Worm (Caenorhabditis elegans) whole organism, mixed stage, embryonic: ENCODE measurements around the gene rga-3.
"Not testable (repeated sequence)": the region's sequence is repeated elsewhere in the genome, so short reads cannot be mapped to it uniquely, and the experiment has no call there.

Experiments used
- M03D4.4 ChIP-seq: sonication (generic microtip); optimal IDR thresholded peaks from 2 replicates; lab custom pipeline; 2017; ENCODE audit warnings: mild to moderate bottlenecking, missing genetic modification characterization, missing compliant biosample characterization
- bed-3 ChIP-seq: fragments of 200-800 bp; sonication (Bioruptor generic); optimal IDR thresholded peaks from 3 replicates; lab custom pipeline; 2018; ENCODE audit warnings: mild to moderate bottlenecking, missing genetic modification characterization, moderate library complexity, missing compliant biosample characterization
- blmp-1 ChIP-seq: fragments of 150-350 bp; optimal IDR thresholded peaks from 2 replicates; lab custom pipeline; 2014; ENCODE audit warnings: missing biosample characterization, missing genetic modification characterization
- ceh-43 ChIP-seq: fragments of 200-800 bp; sonication (Bioruptor generic); optimal IDR thresholded peaks from 2 replicates; lab custom pipeline; 2018; ENCODE audit warnings: mild to moderate bottlenecking, missing genetic modification characterization, moderate library complexity, missing compliant biosample characterization
- ceh-83 ChIP-seq: fragments of 200-800 bp; sonication (Bioruptor generic); optimal IDR thresholded peaks from 2 replicates; lab custom pipeline; 2018; ENCODE audit warnings: mild to moderate bottlenecking, missing genetic modification characterization, missing compliant biosample characterization
- ces-1 ChIP-seq: fragments of 150-350 bp; optimal IDR thresholded peaks from 2 replicates; lab custom pipeline; 2014; ENCODE audit warnings: missing biosample characterization, missing genetic modification reagents, missing genetic modification characterization
- cnd-1 ChIP-seq: fragments of 200-800 bp; sonication (Bioruptor generic); optimal IDR thresholded peaks from 2 replicates; lab custom pipeline; 2018; ENCODE audit warnings: mild to moderate bottlenecking, missing genetic modification characterization, missing compliant biosample characterization
- drap-1 ChIP-seq: fragments of 200-800 bp; sonication (Bioruptor generic); optimal IDR thresholded peaks from 3 replicates; lab custom pipeline; 2018; ENCODE audit warnings: mild to moderate bottlenecking, missing genetic modification characterization, missing compliant biosample characterization
- elt-1 ChIP-seq: sonication (generic microtip); optimal IDR thresholded peaks from 2 replicates; lab custom pipeline; 2017; ENCODE audit warnings: missing genetic modification characterization, mild to moderate bottlenecking, missing compliant biosample characterization, antibody characterized with exemption, moderate library complexity, borderline replicate concordance; ENCODE audit not compliant: insufficient read depth
- elt-3 ChIP-seq: fragments of 150-350 bp; optimal IDR thresholded peaks from 2 replicates; lab custom pipeline; 2014; ENCODE audit warnings: missing biosample characterization, missing genetic modification characterization
- flh-1 ChIP-seq: fragments of 200-800 bp; sonication (Bioruptor generic); optimal IDR thresholded peaks from 2 replicates; lab custom pipeline; 2018; ENCODE audit warnings: mild to moderate bottlenecking, missing genetic modification characterization, moderate library complexity, missing compliant biosample characterization
- ham-2 ChIP-seq: fragments of 200-800 bp; sonication (Bioruptor generic); optimal IDR thresholded peaks from 2 replicates; lab custom pipeline; 2018; ENCODE audit warnings: mild to moderate bottlenecking, missing genetic modification characterization, missing compliant biosample characterization
- lin-13 ChIP-seq: fragments of 150-350 bp; optimal IDR thresholded peaks from 2 replicates; lab custom pipeline; 2014; ENCODE audit warnings: missing biosample characterization, missing genetic modification characterization
- lin-32 ChIP-seq: fragments of 200-800 bp; sonication (Bioruptor generic); optimal IDR thresholded peaks from 2 replicates; lab custom pipeline; 2018; ENCODE audit warnings: mild to moderate bottlenecking, missing genetic modification characterization, missing compliant biosample characterization
- mab-5 ChIP-seq: fragments of 150-350 bp; optimal IDR thresholded peaks from 2 replicates; lab custom pipeline; 2014; ENCODE audit warnings: missing biosample characterization, missing genetic modification characterization
- mep-1 ChIP-seq: fragments of 150-350 bp; optimal IDR thresholded peaks from 2 replicates; lab custom pipeline; 2017; ENCODE audit warnings: missing biosample characterization, missing genetic modification reagents, missing genetic modification characterization, inconsistent platforms
- nhr-2 ChIP-seq: fragments of 150-350 bp; optimal IDR thresholded peaks from 2 replicates; lab custom pipeline; 2014; ENCODE audit warnings: missing biosample characterization, missing genetic modification characterization
- nhr-28 ChIP-seq: fragments of 150-350 bp; optimal IDR thresholded peaks from 2 replicates; lab custom pipeline; 2014; ENCODE audit warnings: missing biosample characterization, missing genetic modification characterization
- nhr-76 ChIP-seq: sonication (generic microtip); optimal IDR thresholded peaks from 2 replicates; lab custom pipeline; 2017; ENCODE audit warnings: missing biosample characterization, missing genetic modification characterization
- pha-4 ChIP-seq: fragments of 150-350 bp; optimal IDR thresholded peaks from 2 replicates; lab custom pipeline; 2018; ENCODE audit warnings: missing biosample characterization, missing genetic modification reagents, missing genetic modification characterization
- sem-2 ChIP-seq: fragments of 200-800 bp; sonication (Bioruptor generic); optimal IDR thresholded peaks from 2 replicates; lab custom pipeline; 2018; ENCODE audit warnings: mild to moderate bottlenecking, missing genetic modification characterization, missing compliant biosample characterization
- snpc-4 ChIP-seq: fragments of 150-350 bp; optimal IDR thresholded peaks from 2 replicates; lab custom pipeline; 2014; ENCODE audit warnings: missing biosample characterization, missing genetic modification characterization
- sptf-1 ChIP-seq: sonication (generic microtip); optimal IDR thresholded peaks from 2 replicates; lab custom pipeline; 2017; ENCODE audit warnings: mild to moderate bottlenecking, missing genetic modification characterization, moderate library complexity, missing compliant biosample characterization
- tbx-8 ChIP-seq: fragments of 200-800 bp; sonication (Bioruptor generic); optimal IDR thresholded peaks from 2 replicates; lab custom pipeline; 2018; ENCODE audit warnings: mild to moderate bottlenecking, missing genetic modification characterization, moderate library complexity, missing compliant biosample characterization
- unc-120 ChIP-seq: sonication (generic microtip); optimal IDR thresholded peaks from 2 replicates; lab custom pipeline; 2017; ENCODE audit warnings: missing genetic modification characterization, missing compliant biosample characterization; ENCODE audit not compliant: poor library complexity, severe bottlenecking
- unc-39 ChIP-seq: fragments of 150-350 bp; optimal IDR thresholded peaks from 2 replicates; lab custom pipeline; 2014; ENCODE audit warnings: missing biosample characterization, missing genetic modification characterization
- unc-62 ChIP-seq: fragments of 150-350 bp; optimal IDR thresholded peaks from 2 replicates; lab custom pipeline; 2014; ENCODE audit warnings: missing biosample characterization, missing genetic modification reagents, missing genetic modification characterization
- ztf-11 ChIP-seq: fragments of 150-350 bp; optimal IDR thresholded peaks from 2 replicates; lab custom pipeline; 2014; ENCODE audit warnings: missing biosample characterization, missing genetic modification characterization

Gene rga-3

ce11 chrV:5746237-5746636 lies 28.6 kb downstream of the rga-3 start:
- peak; percentile 60 for TF ChIP-seq ces-1
- TF ChIP-seq elt-3 (tag; lab: Kevin White, UChicago) = no peak

DNA sequence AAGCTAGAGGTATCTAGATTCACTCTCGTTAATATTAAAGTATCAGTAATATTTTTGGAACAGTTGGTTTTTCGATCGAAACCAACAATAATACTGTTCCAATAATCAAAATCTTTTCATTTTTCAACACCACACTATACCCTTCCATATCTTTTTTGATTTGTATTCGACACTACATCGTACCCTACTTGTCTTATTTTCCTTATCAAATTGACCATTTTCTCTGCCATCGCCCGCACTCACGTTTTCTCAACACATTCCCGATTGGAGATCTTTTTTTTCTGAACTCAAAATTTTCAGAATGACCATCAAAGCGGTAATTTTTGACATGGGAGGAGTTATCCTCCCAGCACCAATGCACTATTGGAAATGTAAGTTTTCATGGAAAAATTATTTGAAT lies 29.8 kb downstream of the rga-3 start, which contains the start of gene acds-10:
TSS of gene acds-10 (plus strand) at position 301 of the 400 bp plus-strand sequence.
- TF ChIP-seq lin-32 = no peak
- no peak for TF ChIP-seq pha-4
- no peak for TF ChIP-seq lin-13 (tag; lab: Kevin White, UChicago)
- no peak for TF ChIP-seq sptf-1 (tag; lab: Kevin White, UChicago)
- TF ChIP-seq nhr-76 (tag; lab: Kevin White, UChicago) = no peak
- no peak for TF ChIP-seq elt-1 (tag; lab: Kevin White, UChicago)
- no peak for TF ChIP-seq blmp-1 (tag; lab: Kevin White, UChicago)
- no peak for TF ChIP-seq ceh-43 (GFP tag; lab: Kevin White, UChicago)
- TF ChIP-seq unc-39 (tag; lab: Kevin White, UChicago) = no peak
- TF ChIP-seq nhr-28 = no peak
- no peak for TF ChIP-seq tbx-8 (GFP tag; lab: Kevin White, UChicago)
- no peak for TF ChIP-seq ztf-11
- TF ChIP-seq nhr-2 (tag; lab: Kevin White, UChicago) = no peak
- TF ChIP-seq, all 35 proteins: peak for 0

DNA sequence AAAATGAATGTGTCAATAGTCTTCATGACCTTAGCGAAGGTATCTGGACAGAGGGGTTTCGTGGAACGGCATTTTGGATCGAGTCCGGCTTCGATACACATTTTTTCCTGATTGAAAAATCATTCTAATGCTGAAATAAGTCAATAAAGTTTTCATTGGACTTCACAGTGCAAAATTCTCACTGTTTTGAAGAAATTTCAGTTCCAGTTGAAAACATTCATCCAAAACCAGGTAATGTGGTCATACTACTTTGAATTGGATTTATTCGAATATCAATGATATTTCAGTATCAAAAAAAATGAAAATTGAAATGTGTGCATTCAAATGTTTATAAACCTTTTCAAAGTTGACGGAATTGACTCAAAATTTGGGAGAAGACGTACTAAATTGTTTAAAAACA lies 35.7 kb downstream of the rga-3 start, which contains the start of gene pgph-1:
TSS of gene pgph-1 (minus strand) at position 101 of the 400 bp plus-strand sequence.
- no peak for TF ChIP-seq unc-120 (tag; lab: Kevin White, UChicago)
- no peak for TF ChIP-seq snpc-4 (tag; lab: Kevin White, UChicago)
- TF ChIP-seq, all 35 proteins: peak for 0

ce11 chrV:5755203-5755693 lies 37.6 kb downstream of the rga-3 start, which contains the start of gene K09H11.11:
Gene K09H11.11 (minus strand): TSS chrV:5755253.
- not testable (repeated sequence) for TF ChIP-seq flh-1; mab-5 (tag; lab: Kevin White, UChicago); nhr-28
- TF ChIP-seq, all 35 proteins: peak for 0; not testable (repeated sequence) for 35

DNA sequence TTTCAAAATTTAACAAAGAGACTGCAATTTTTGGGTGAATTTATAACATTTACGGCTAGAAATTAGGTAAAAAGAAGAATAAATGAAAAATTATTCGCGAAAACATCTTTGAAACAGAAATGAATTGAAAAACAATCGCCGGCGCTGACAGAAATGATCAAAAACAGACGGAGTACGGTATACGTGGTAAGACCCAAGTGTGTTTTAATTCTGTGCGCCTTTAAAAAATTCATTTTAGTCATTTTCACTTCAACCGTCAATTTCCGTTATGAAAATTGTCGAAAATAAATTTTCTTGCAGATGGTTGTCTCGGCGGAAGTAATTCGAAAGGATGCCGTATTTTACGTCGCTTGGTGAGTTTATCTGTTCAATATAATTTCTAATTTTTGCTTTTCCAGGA lies 38.5 kb downstream of the rga-3 start, which contains the start of gene C53A3.3:
TSS of gene C53A3.3 (plus strand) at position 301 of the 400 bp plus-strand sequence.
- TF ChIP-seq M03D4.4 (no peak), unc-62 (no peak), sem-2 (GFP tag; lab: Kevin White, UChicago) (no peak), nhr-76 (tag; lab: Kevin White, UChicago) (no peak)

DNA sequence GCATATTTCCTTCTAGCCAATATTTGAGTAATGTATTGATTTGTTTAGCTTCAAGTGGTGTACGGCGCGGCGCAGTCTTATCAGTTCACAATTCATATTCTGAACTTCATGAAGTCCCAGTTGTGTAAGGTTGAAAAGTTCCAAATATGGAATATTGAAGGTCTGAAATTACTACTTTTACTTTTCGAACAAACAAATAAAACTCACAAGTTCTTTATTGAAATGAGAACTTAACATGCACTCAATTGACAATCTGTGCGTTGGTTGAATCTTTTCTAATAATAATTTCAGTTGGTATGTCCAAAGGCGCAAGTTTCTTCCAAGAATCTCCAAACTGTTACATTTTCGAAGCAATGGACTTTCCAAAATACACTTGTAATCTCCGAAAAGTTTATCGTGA lies 41.1 kb downstream of the rga-3 start, which contains the start of gene C53A3.4:
TSS of gene C53A3.4 (minus strand) at position 101 of the 400 bp plus-strand sequence.
- no peak for TF ChIP-seq snpc-4 (tag; lab: Kevin White, UChicago)
- TF ChIP-seq ham-2 (GFP tag; lab: Kevin White, UChicago) = no peak
- no peak for TF ChIP-seq ztf-11
- TF ChIP-seq mep-1 = no peak

DNA sequence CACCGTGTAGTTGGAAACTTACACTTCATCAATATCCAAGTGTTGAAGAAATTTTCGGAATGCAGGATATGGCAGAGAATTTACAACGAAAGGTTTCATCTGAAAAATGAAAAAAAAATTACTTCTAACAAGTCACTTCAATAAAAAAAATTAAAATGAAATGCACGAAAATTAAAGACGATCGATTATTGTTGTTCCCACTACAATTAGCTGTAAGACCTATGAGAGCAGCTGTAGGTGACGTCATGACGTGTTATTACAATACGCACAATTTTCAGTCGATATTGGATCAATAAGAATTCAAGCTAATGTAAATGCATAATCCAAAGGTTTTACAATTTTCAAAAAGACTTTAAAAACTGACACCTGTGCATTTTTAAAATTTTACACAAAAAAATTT lies 42.4 kb downstream of the rga-3 start, which contains the start of gene C53A3.1:
TSS of gene C53A3.1 (minus strand) at position 101 of the 400 bp plus-strand sequence.
- TF ChIP-seq bed-3 (GFP tag; lab: Kevin White, UChicago) (no peak), unc-39 (tag; lab: Kevin White, UChicago) (no peak), tbx-8 (GFP tag; lab: Kevin White, UChicago) (no peak), unc-120 (tag; lab: Kevin White, UChicago) (no peak), cnd-1 (no peak), blmp-1 (tag; lab: Kevin White, UChicago) (no peak), drap-1 (GFP tag; lab: Kevin White, UChicago) (no peak), ceh-83 (GFP tag; lab: Kevin White, UChicago) (no peak), nhr-76 (tag; lab: Kevin White, UChicago) (no peak), flh-1 (no peak), M03D4.4 (no peak)
- TF ChIP-seq, all 35 proteins: peak for 0
